Fruit fly (Drosophila melanogaster): ENCODE data around the gene inaF-D.
A peak's percentile ranks its signal among the peaks of the same experiment; 100 is the strongest.

inaF-D gene

DNA sequence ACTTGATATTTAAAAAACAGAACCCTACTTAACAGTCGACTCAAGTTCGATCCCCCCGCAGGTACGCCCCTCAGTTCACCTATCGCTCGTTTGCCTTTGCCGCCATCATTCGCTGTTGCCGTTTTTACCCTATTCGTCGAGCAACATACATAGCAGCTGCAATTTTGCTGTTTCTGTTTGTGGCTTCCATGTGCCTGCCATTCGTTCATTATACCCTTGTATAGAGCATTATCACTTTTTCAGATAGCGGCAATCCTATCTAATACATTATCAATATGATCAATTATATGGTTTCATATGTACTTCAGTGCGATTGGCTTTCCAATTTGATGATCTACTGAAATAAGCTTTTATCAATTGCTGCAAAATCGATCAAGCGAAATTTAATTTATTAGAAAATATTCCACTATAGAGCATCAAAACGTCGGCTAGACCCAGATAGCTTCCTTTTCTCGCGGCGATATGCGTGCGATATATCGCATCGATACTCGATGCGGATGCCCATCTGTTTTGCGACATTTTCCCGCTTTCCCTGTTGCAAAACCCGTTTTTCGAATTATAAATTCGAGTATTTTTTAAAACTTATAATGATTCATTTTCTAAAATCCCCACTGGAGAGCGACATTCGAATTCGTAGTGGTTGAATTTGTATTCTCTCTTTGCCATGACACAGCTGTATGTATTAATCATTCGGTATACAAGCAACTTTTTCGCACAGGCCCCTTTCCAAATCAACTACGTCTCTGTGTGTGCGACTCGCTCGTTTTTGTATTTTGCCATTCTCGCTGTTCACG lies 12.8 kb downstream of the inaF-D start (continued):
- TF ChIP-seq schlank (tag; optimal IDR thresholded peaks at IDR 0.05), result peak; percentile 62
- 0 out of 2 replicates have a peak, but pooled peaks have one; percentile 3 for TF ChIP-seq onecut (GFP tag; IDR thresholded peaks at IDR 0.05)
- TF ChIP-seq pb (GFP tag; optimal IDR thresholded peaks at IDR 0.05), result peak; percentile 81
- peak; percentile 93 for TF ChIP-seq CG7839 (tag; optimal IDR thresholded peaks at IDR 0.05)
- TF ChIP-seq chn (GFP tag; optimal IDR thresholded peaks at IDR 0.05), result peak; percentile 89
- peak; percentile 87 for TF ChIP-seq Hr3 (GFP tag; optimal IDR thresholded peaks at IDR 0.05)
- TF ChIP-seq bigmax (GFP tag; optimal IDR thresholded peaks at IDR 0.05), result no peak
- TF ChIP-seq pita (GFP tag; optimal IDR thresholded peaks at IDR 0.05), result no peak
- TF ChIP-seq danr (GFP tag; IDR thresholded peaks at IDR 0.05), result peak; percentile 82
- TF ChIP-seq sd (tag; optimal IDR thresholded peaks at IDR 0.05), result peak; percentile 74
- peak; percentile 72; the same call in 2 of the 3 replicates for TF ChIP-seq jigr1 (GFP tag; IDR thresholded peaks at IDR 0.05)
- no peak for TF ChIP-seq Hr39 (optimal IDR thresholded peaks at IDR 0.05)
- TF ChIP-seq Neu2 (GFP tag; optimal IDR thresholded peaks at IDR 0.05; ENCODE audit: borderline replicate concordance), result peak; percentile 42
- TF ChIP-seq CG32767 (GFP tag; IDR thresholded peaks at IDR 0.05), result peak; percentile 90
- peak; percentile 90 for TF ChIP-seq psq (GFP tag; optimal IDR thresholded peaks at IDR 0.05)
- TF ChIP-seq stc (GFP tag; IDR thresholded peaks at IDR 0.05), result peak; percentile 83
- peak; percentile 81 for TF ChIP-seq bab2 (GFP tag; optimal IDR thresholded peaks at IDR 0.05)
- peak; percentile 82 for TF ChIP-seq CG31388 (GFP tag; optimal IDR thresholded peaks at IDR 0.05)
- peak; percentile 85 for TF ChIP-seq CG6854 (GFP tag; optimal IDR thresholded peaks at IDR 0.05)
- TF ChIP-seq Meics (GFP tag; optimal IDR thresholded peaks at IDR 0.05), result peak; percentile 93
- TF ChIP-seq sob (GFP tag; IDR thresholded peaks at IDR 0.05), result peak; percentile 82
- TF ChIP-seq crc (GFP tag; optimal IDR thresholded peaks at IDR 0.05), result peak; percentile 71
- TF ChIP-seq CG2199 (GFP tag; IDR thresholded peaks at IDR 0.05), result peak; percentile 63; the same call in 2 of the 3 replicates
- TF ChIP-seq chif (GFP tag; optimal IDR thresholded peaks at IDR 0.05), result peak; percentile 84 to 92
- TF ChIP-seq vvl (GFP tag; IDR thresholded peaks at IDR 0.05), result peak; percentile 73; the same call in 1 of the 2 replicates
- TF ChIP-seq CG8290 (GFP tag; optimal IDR thresholded peaks at IDR 0.05), result peak; percentile 63
- peak in 1 of 2 experiments; percentile 62 for TF ChIP-seq CG8290 (tag; optimal IDR thresholded peaks at IDR 0.05)
- no peak for TF ChIP-seq Lpt (GFP tag; optimal IDR thresholded peaks at IDR 0.05)
- TF ChIP-seq mam (GFP tag; optimal IDR thresholded peaks at IDR 0.05), result peak; percentile 89
- peak; percentile 75 for TF ChIP-seq seq (GFP tag; IDR thresholded peaks at IDR 0.05)
- TF ChIP-seq TFAM (GFP tag; optimal IDR thresholded peaks at IDR 0.05), result peak; percentile 71
- TF ChIP-seq Ssrp (tag; optimal IDR thresholded peaks at IDR 0.05), result peak; percentile 88
- peak; percentile 89 for TF ChIP-seq CG17361 (GFP tag; IDR thresholded peaks at IDR 0.05)
- TF ChIP-seq ro (GFP tag; IDR thresholded peaks at IDR 0.05), result peak; percentile 78
- peak; percentile 54; the same call in 1 of the 3 replicates for TF ChIP-seq hb (GFP tag; IDR thresholded peaks at IDR 0.05; ENCODE audit: partially characterized antibody)
- peak; percentile 86 for TF ChIP-seq Xrp1 (GFP tag; IDR thresholded peaks at IDR 0.05)
- peak; percentile 75 for TF ChIP-seq BEAF-32 (GFP tag; optimal IDR thresholded peaks at IDR 0.05)
- TF ChIP-seq Scr (GFP tag; IDR thresholded peaks at IDR 0.05; ENCODE audit: partially characterized antibody), result peak; percentile 77
- TF ChIP-seq wor (GFP tag; IDR thresholded peaks at IDR 0.05), result peak; percentile 70
- TF ChIP-seq Max (GFP tag; optimal IDR thresholded peaks at IDR 0.05), result peak; percentile 88
- peak; percentile 34; the same call in 1 of the 2 replicates for TF ChIP-seq ato (GFP tag; IDR thresholded peaks at IDR 0.05; ENCODE audit: partially characterized antibody)
- TF ChIP-seq CG9876 (GFP tag; optimal IDR thresholded peaks at IDR 0.05), result peak; percentile 71
- peak; percentile 89 for TF ChIP-seq Abd-B (GFP tag; optimal IDR thresholded peaks at IDR 0.05)
- TF ChIP-seq lilli (GFP tag; optimal IDR thresholded peaks at IDR 0.05), result peak; percentile 83
- peak; percentile 62 for TF ChIP-seq kah (GFP tag; optimal IDR thresholded peaks at IDR 0.05)
- peak; percentile 35 for TF ChIP-seq p53 (GFP tag; optimal IDR thresholded peaks at IDR 0.05)
- TF ChIP-seq NFAT (GFP tag; IDR thresholded peaks at IDR 0.05), result peak; percentile 61
- peak; percentile 23 for TF ChIP-seq CG7271 (tag; optimal IDR thresholded peaks at IDR 0.05)
- peak; percentile 90 for TF ChIP-seq odd (GFP tag; optimal IDR thresholded peaks at IDR 0.05)
- TF ChIP-seq CG7928 (GFP tag; optimal IDR thresholded peaks at IDR 0.05), result peak; percentile 13

Measured in whole organism, embryonic.